Fruit fly (Drosophila melanogaster) whole organism, embryonic: ENCODE results near the gene Cep290.

Source experiments
- BEAF-32 ChIP-seq: fragments of 200-800 bp; sonication (Bioruptor generic); optimal IDR thresholded peaks from 3 replicates; lab custom pipeline; 2017; ENCODE audit warnings: missing biosample characterization, missing genetic modification characterization, mild to moderate bottlenecking, moderate library complexity, missing genetic modification reagents
- CG10462 ChIP-seq: fragments of 200-800 bp; sonication (Bioruptor generic); optimal IDR thresholded peaks from 2 replicates; lab custom pipeline; 2016; ENCODE audit warnings: missing biosample characterization, missing genetic modification characterization
- CG12391 ChIP-seq: fragments of 200-800 bp; sonication (Bioruptor generic); optimal IDR thresholded peaks from 3 replicates; lab custom pipeline; 2018; ENCODE audit warnings: missing biosample characterization, mild to moderate bottlenecking, missing genetic modification characterization, moderate library complexity
- CG12769 ChIP-seq: fragments of 200-800 bp; sonication (Bioruptor generic); optimal IDR thresholded peaks from 2 replicates; lab custom pipeline; 2019; ENCODE audit warnings: missing biosample characterization, mild to moderate bottlenecking, missing genetic modification characterization, moderate library complexity
- CG14014 ChIP-seq: fragments of 200-800 bp; sonication (Bioruptor generic); IDR thresholded peaks from 2 replicates; pipeline ENCODE4 v1.3.6; 2022; ENCODE audit warnings: missing biosample characterization, missing genetic modification characterization
- CG14050 ChIP-seq: fragments of 200-800 bp; sonication (Bioruptor generic); IDR thresholded peaks from 3 replicates; pipeline ENCODE4 v1.3.6; 2022; ENCODE audit warnings: missing biosample characterization, missing genetic modification characterization
- CG15011 ChIP-seq: fragments of 200-800 bp; sonication (Bioruptor generic); optimal IDR thresholded peaks from 3 replicates; lab custom pipeline; 2018; ENCODE audit warnings: missing biosample characterization, mild to moderate bottlenecking, missing genetic modification characterization
- CG1647 ChIP-seq: fragments of 200-800 bp; sonication (Bioruptor generic); optimal IDR thresholded peaks from 3 replicates; lab custom pipeline; 2016; ENCODE audit warnings: missing biosample characterization, missing genetic modification characterization
- CG16779 ChIP-seq: fragments of 200-800 bp; sonication (Bioruptor generic); IDR thresholded peaks from 2 replicates; pipeline ENCODE4 v1.3.6; 2022; ENCODE audit warnings: missing biosample characterization, missing genetic modification characterization
- CG17328 ChIP-seq: fragments of 200-800 bp; sonication (Bioruptor generic); IDR thresholded peaks from 2 replicates; pipeline ENCODE4 v1.3.6; 2022; ENCODE audit warnings: missing biosample characterization, missing genetic modification characterization
- CG17912 ChIP-seq: fragments of 200-800 bp; sonication (Bioruptor generic); optimal IDR thresholded peaks from 2 replicates; lab custom pipeline; 2018; ENCODE audit warnings: missing biosample characterization, mild to moderate bottlenecking, missing genetic modification characterization
- CG3065 ChIP-seq: fragments of 200-800 bp; sonication (Bioruptor generic); optimal IDR thresholded peaks from 2 replicates; lab custom pipeline; 2016; ENCODE audit warnings: missing biosample characterization, missing genetic modification characterization
- CG3163 ChIP-seq: fragments of 200-800 bp; sonication (Bioruptor generic); optimal IDR thresholded peaks from 3 replicates; lab custom pipeline; 2016; ENCODE audit warnings: missing biosample characterization, missing genetic modification characterization
- CG3407 ChIP-seq: fragments of 200-800 bp; sonication (Bioruptor generic); optimal IDR thresholded peaks from 2 replicates; lab custom pipeline; 2018; ENCODE audit warnings: missing biosample characterization, mild to moderate bottlenecking, missing genetic modification characterization
- CG3726 ChIP-seq: fragments of 200-800 bp; sonication (Bioruptor generic); IDR thresholded peaks from 3 replicates; pipeline ENCODE4, ENCODE4 v1.3.6; 2022; ENCODE audit warnings: missing biosample characterization, missing genetic modification characterization
- CG4360 ChIP-seq: fragments of 200-800 bp; sonication (Bioruptor generic); IDR thresholded peaks from 2 replicates; pipeline ENCODE4 v1.3.6; 2022; ENCODE audit warnings: missing biosample characterization, missing genetic modification characterization
- CG5245 ChIP-seq: fragments of 200-800 bp; sonication (Bioruptor generic); optimal IDR thresholded peaks from 3 replicates; lab custom pipeline; 2016; ENCODE audit warnings: missing biosample characterization, missing genetic modification characterization
- CG6175 ChIP-seq: fragments of 200-800 bp; sonication (Bioruptor generic); IDR thresholded peaks from 3 replicates; pipeline ENCODE4 v1.3.6; 2022; ENCODE audit warnings: missing biosample characterization, missing genetic modification characterization
- CG8924 ChIP-seq: fragments of 200-800 bp; optimal IDR thresholded peaks from 3 replicates; lab custom pipeline; 2019; ENCODE audit warnings: missing biosample characterization, mild to moderate bottlenecking, missing genetic modification characterization, moderate library complexity
- Doc3 ChIP-seq: fragments of 200-800 bp; sonication (Bioruptor generic); IDR thresholded peaks from 3 replicates; pipeline ENCODE4 v1.3.6; 2022; ENCODE audit warnings: missing biosample characterization, missing genetic modification characterization; ENCODE audit not compliant: partially characterized antibody
- Dref ChIP-seq: fragments of 200-800 bp; sonication (Bioruptor generic); IDR thresholded peaks from 2 replicates; pipeline ENCODE4 v1.3.6; 2022; ENCODE audit warnings: missing biosample characterization, missing genetic modification characterization
- GATAe ChIP-seq: fragments of 200-800 bp; sonication (Bioruptor generic); conservative IDR thresholded peaks from 2 replicates; pipeline ENCODE4 v1.3.6; 2022; ENCODE audit warnings: missing biosample characterization, missing genetic modification characterization
- HHEX ChIP-seq: fragments of 200-800 bp; sonication (Bioruptor generic); optimal IDR thresholded peaks from 3 replicates; lab custom pipeline; 2017; ENCODE audit warnings: missing biosample characterization, mild to moderate bottlenecking, missing genetic modification characterization, missing genetic modification reagents
- HLH54F ChIP-seq: fragments of 200-800 bp; sonication (Bioruptor generic); optimal IDR thresholded peaks from 3 replicates; lab custom pipeline; 2016; ENCODE audit warnings: missing biosample characterization, missing genetic modification characterization
- Lhr ChIP-seq: fragments of 200-800 bp; sonication (Bioruptor generic); optimal IDR thresholded peaks from 3 replicates; lab custom pipeline; 2017; ENCODE audit warnings: mild to moderate bottlenecking, missing biosample characterization, missing genetic modification reagents, missing genetic modification characterization
- Mes4 ChIP-seq: fragments of 200-800 bp; sonication (Bioruptor generic); optimal IDR thresholded peaks from 2 replicates; lab custom pipeline; 2016; ENCODE audit warnings: missing biosample characterization, missing genetic modification characterization
- NC2β ChIP-seq: fragments of 200-800 bp; sonication (Bioruptor generic); optimal IDR thresholded peaks from 2 replicates; lab custom pipeline; 2016; ENCODE audit warnings: missing biosample characterization, missing genetic modification characterization
- Neu2 ChIP-seq: fragments of 200-800 bp; sonication (Bioruptor generic); optimal IDR thresholded peaks from 3 replicates; lab custom pipeline; 2016; ENCODE audit warnings: missing biosample characterization, missing genetic modification characterization, borderline replicate concordance
- NfI ChIP-seq: fragments of 200-800 bp; sonication (Bioruptor generic); optimal IDR thresholded peaks from 3 replicates; lab custom pipeline; 2018; ENCODE audit warnings: missing biosample characterization, mild to moderate bottlenecking, missing genetic modification characterization, moderate library complexity
- Ravus ChIP-seq: fragments of 200-800 bp; sonication (Bioruptor generic); IDR thresholded peaks from 2 replicates; pipeline ENCODE4 v1.3.6; 2022; ENCODE audit warnings: missing biosample characterization, missing genetic modification characterization
- Sox102F ChIP-seq: fragments of 200-800 bp; sonication (Bioruptor generic); optimal IDR thresholded peaks from 2 replicates; lab custom pipeline; 2018; ENCODE audit warnings: missing biosample characterization, mild to moderate bottlenecking, missing genetic modification characterization, moderate library complexity
- Spps ChIP-seq: fragments of 200-800 bp; sonication (Bioruptor generic); optimal IDR thresholded peaks from 2 replicates; lab custom pipeline; 2018; ENCODE audit warnings: missing biosample characterization, mild to moderate bottlenecking, missing genetic modification characterization
- Xbp1 ChIP-seq: fragments of 200-800 bp; sonication (Bioruptor generic); optimal IDR thresholded peaks from 3 replicates; lab custom pipeline; 2016; ENCODE audit warnings: missing biosample characterization, mild to moderate bottlenecking, missing genetic modification characterization
- al ChIP-seq: fragments of 200-800 bp; sonication (Bioruptor generic); IDR thresholded peaks from 2 replicates; pipeline ENCODE4 v1.3.6; 2022; ENCODE audit warnings: missing biosample characterization, missing genetic modification characterization
- amos ChIP-seq: fragments of 200-800 bp; sonication (Bioruptor generic); IDR thresholded peaks from 2 replicates; pipeline ENCODE4 v1.3.6; 2022; ENCODE audit warnings: missing biosample characterization, missing genetic modification characterization; ENCODE audit not compliant: partially characterized antibody
- cas ChIP-seq: fragments of 200-800 bp; sonication (Bioruptor generic); IDR thresholded peaks from 2 replicates; pipeline ENCODE4 v1.3.6; 2022; ENCODE audit warnings: missing biosample characterization, missing genetic modification characterization
- chm ChIP-seq: fragments of 200-800 bp; sonication (Bioruptor generic); IDR thresholded peaks from 2 replicates; pipeline ENCODE4 v1.3.6; 2022; ENCODE audit warnings: missing biosample characterization, missing genetic modification characterization
- disco-r ChIP-seq: fragments of 200-800 bp; sonication (Bioruptor generic); optimal IDR thresholded peaks from 2 replicates; lab custom pipeline; 2016; ENCODE audit warnings: missing biosample characterization, missing genetic modification characterization
- dm ChIP-seq: fragments of 200-800 bp; sonication (Bioruptor generic); optimal IDR thresholded peaks from 3 replicates; lab custom pipeline; 2016; ENCODE audit warnings: missing biosample characterization, missing genetic modification characterization
- esg ChIP-seq: fragments of 200-800 bp; sonication (Bioruptor generic); conservative IDR thresholded peaks from 2 replicates; pipeline ENCODE4 v1.3.6; 2022; ENCODE audit warnings: missing biosample characterization, missing genetic modification characterization
- gcm2 ChIP-seq: fragments of 200-800 bp; sonication (Bioruptor generic); optimal IDR thresholded peaks from 2 replicates; lab custom pipeline; 2016; ENCODE audit warnings: missing biosample characterization, missing genetic modification characterization
- h ChIP-seq: fragments of >200 bp; optimal IDR thresholded peaks from 2 replicates; lab custom pipeline; 2017
- kah ChIP-seq: fragments of 200-800 bp; sonication (Bioruptor generic); optimal IDR thresholded peaks from 2 replicates; lab custom pipeline; 2018; ENCODE audit warnings: missing biosample characterization, mild to moderate bottlenecking, missing genetic modification characterization
- lbe ChIP-seq: fragments of 200-800 bp; sonication (Bioruptor generic); optimal IDR thresholded peaks from 2 replicates; lab custom pipeline; 2016; ENCODE audit warnings: missing biosample characterization, mild to moderate bottlenecking, missing genetic modification characterization
- odd ChIP-seq: fragments of 200-800 bp; sonication (Bioruptor generic); optimal IDR thresholded peaks from 2 replicates; lab custom pipeline; 2017; ENCODE audit warnings: missing biosample characterization, mild to moderate bottlenecking, missing genetic modification characterization
- pho ChIP-seq: fragments of 200-800 bp; sonication (Bioruptor generic); optimal IDR thresholded peaks from 2 replicates; lab custom pipeline; 2016; ENCODE audit warnings: missing biosample characterization, missing genetic modification characterization
- phol ChIP-seq: fragments of 200-800 bp; sonication (Bioruptor generic); optimal IDR thresholded peaks from 3 replicates; lab custom pipeline; 2018; ENCODE audit warnings: missing biosample characterization, mild to moderate bottlenecking, missing genetic modification characterization, moderate library complexity
- pnt ChIP-seq: fragments of 200-800 bp; sonication (Bioruptor generic); optimal IDR thresholded peaks from 3 replicates; lab custom pipeline; 2016; ENCODE audit warnings: missing biosample characterization, missing genetic modification characterization
- sc ChIP-seq, 3 experiments: fragments of >200 bp in 2 of 3; fragments of 200-800 bp in 1 of 3; sonication (Bioruptor generic) in 1 of 3; optimal IDR thresholded peaks; 2 replicates in 2 of 3; 3 replicates in 1 of 3; lab custom pipeline; 2017; ENCODE audit warnings: mild to moderate bottlenecking in 1 of 3, missing biosample characterization in 1 of 3, missing genetic modification characterization in 1 of 3, missing genetic modification reagents in 1 of 3
- so ChIP-seq: fragments of 200-800 bp; sonication (Bioruptor generic); IDR thresholded peaks from 3 replicates; pipeline ENCODE4 v1.3.6; 2022; ENCODE audit warnings: missing biosample characterization, missing genetic modification characterization
- vvl ChIP-seq: fragments of 200-800 bp; sonication (Bioruptor generic); IDR thresholded peaks from 2 replicates; pipeline ENCODE4 v1.3.6; 2022; ENCODE audit warnings: missing biosample characterization, missing genetic modification characterization

Gene Cep290

dm6 chr3L:851061-851460 is 7.3 kb downstream of the Cep290 start, which contains the start of gene Dci (continued):
- TF ChIP-seq CG10462 (GFP tag; lab: Kevin White, UChicago): peak; percentile 39
- no peak for TF ChIP-seq h (lab: Kevin White, UChicago)
- peak; percentile 72 for TF ChIP-seq CG17328
- TF ChIP-seq CG3163 (GFP tag; lab: Kevin White, UChicago): peak; percentile 1
- TF ChIP-seq Mes4 (GFP tag; lab: Kevin White, UChicago): peak; percentile 39
- peak; percentile 53; the same call in 2 of the 3 replicates for TF ChIP-seq CG14050
- TF ChIP-seq pnt: peak; percentile 62
- TF ChIP-seq CG3726 (GFP tag; lab: Robert Waterston, UW): peak; percentile 57; the same call in 2 of the 3 replicates
- peak; percentile 87 for TF ChIP-seq Xbp1 (GFP tag; lab: Kevin White, UChicago)
- TF ChIP-seq HHEX: no peak
- TF ChIP-seq CG6175 (GFP tag; lab: Robert Waterston, UW): no peak
- no peak for TF ChIP-seq disco-r (GFP tag; lab: Kevin White, UChicago)
- TF ChIP-seq CG16779 (GFP tag; lab: Robert Waterston, UW): no peak
- peak; percentile 36 for TF ChIP-seq dm (GFP tag; lab: Kevin White, UChicago)
- peak; percentile 75 for TF ChIP-seq Sox102F (GFP tag; lab: Kevin White, UChicago)
- TF ChIP-seq CG3407 (GFP tag; lab: Kevin White, UChicago): peak; percentile 29
- TF ChIP-seq lbe (GFP tag; lab: Kevin White, UChicago): no peak
- no peak for TF ChIP-seq sc (optimal IDR thresholded peaks at IDR 0.05; lab: Kevin White, UChicago)
- peak; percentile 26 for TF ChIP-seq sc (GFP tag; optimal IDR thresholded peaks at IDR 0.05; lab: Kevin White, UChicago)
- peak; percentile 56 for TF ChIP-seq NfI (GFP tag; lab: Kevin White, UChicago)
- peak; percentile 79 for TF ChIP-seq amos (GFP tag; lab: Robert Waterston, UW)
- TF ChIP-seq phol (tag; lab: Kevin White, UChicago): peak; percentile 66
- peak; percentile 75 for TF ChIP-seq al (GFP tag; lab: Robert Waterston, UW)
- TF ChIP-seq chm (GFP tag; lab: Robert Waterston, UW): no peak
- TF ChIP-seq CG14014: peak; percentile 84
- no peak for TF ChIP-seq GATAe (GFP tag; lab: Robert Waterston, UW)
- peak; percentile 57; the same call in 1 of the 3 replicates for TF ChIP-seq so
- peak; percentile 47 for TF ChIP-seq Dref (GFP tag; lab: Robert Waterston, UW)
- TF ChIP-seq Ravus (GFP tag; lab: Robert Waterston, UW): peak; percentile 28
- TF ChIP-seq pho (GFP tag; lab: Kevin White, UChicago): peak; percentile 47
- no peak for TF ChIP-seq CG3065 (GFP tag; lab: Kevin White, UChicago)
- TF ChIP-seq HLH54F: peak; percentile 76
- no peak for TF ChIP-seq Spps (tag; lab: Kevin White, UChicago)
- peak; percentile 83 for TF ChIP-seq CG12391 (tag; lab: Kevin White, UChicago)
- no peak for TF ChIP-seq CG17912 (GFP tag; lab: Kevin White, UChicago)
- no peak for TF ChIP-seq odd (GFP tag; lab: Kevin White, UChicago)
- TF ChIP-seq CG12769 (tag; lab: Kevin White, UChicago): no peak
- peak; percentile 74 for TF ChIP-seq cas
- peak; percentile 66 for TF ChIP-seq CG1647 (GFP tag; lab: Kevin White, UChicago)
- no peak for TF ChIP-seq CG15011 (GFP tag; lab: Kevin White, UChicago)
- TF ChIP-seq vvl: peak; percentile 82
- TF ChIP-seq Lhr (GFP tag; lab: Kevin White, UChicago): peak; percentile 27
- TF ChIP-seq NC2β (GFP tag; lab: Kevin White, UChicago): peak; percentile 46
- TF ChIP-seq CG8924 (tag; lab: Kevin White, UChicago): peak; percentile 58
- TF ChIP-seq kah: no peak
- peak; percentile 27 for TF ChIP-seq gcm2
- TF ChIP-seq esg (GFP tag; lab: Robert Waterston, UW): peak; percentile 88
- TF ChIP-seq BEAF-32: peak; percentile 88
- peak; percentile 52 for TF ChIP-seq Neu2 (GFP tag; lab: Kevin White, UChicago)
- TF ChIP-seq CG4360 (GFP tag; lab: Robert Waterston, UW): no peak
- TF ChIP-seq Doc3 (GFP tag; lab: Robert Waterston, UW): peak; percentile 92
- TF ChIP-seq CG5245 (GFP tag; lab: Kevin White, UChicago): no peak
